Worm (Caenorhabditis elegans) whole organism, young adult: Measurements from ENCODE around the gene clec-215.

Experiments used
- B0035.1 ChIP-seq: sonication (generic microtip); optimal IDR thresholded peaks from 2 replicates; lab custom pipeline; 2016; ENCODE audit warnings: missing genetic modification characterization, mild to moderate bottlenecking, missing compliant biosample characterization, missing genotype, missing genetic modification reagents
- F37B4.10 ChIP-seq: fragments of 200-800 bp; sonication (Bioruptor generic); IDR thresholded peaks from 2 replicates; pipeline ENCODE4 v1.3.6; 2022; ENCODE audit warnings: missing genetic modification characterization, missing compliant biosample characterization
- T26A5.8 ChIP-seq: sonication (generic microtip); optimal IDR thresholded peaks from 2 replicates; lab custom pipeline; 2016; ENCODE audit warnings: missing genetic modification characterization, missing compliant biosample characterization
- dox-1 ChIP-seq: fragments of 200-800 bp; sonication (Bioruptor generic); IDR thresholded peaks from 2 replicates; pipeline ENCODE4 v1.3.6; 2022; ENCODE audit warnings: missing genetic modification reagents, missing genetic modification characterization, missing compliant biosample characterization
- lin-35 ChIP-seq, 3 experiments: fragments of 150-350 bp in 2 of 3; sonication (generic microtip) in 1 of 3; optimal IDR thresholded peaks; 2 replicates each; lab custom pipeline; 2014 to 2018; ENCODE audit warnings: missing biosample characterization in 3 of 3, missing genetic modification characterization in 3 of 3, missing genetic modification reagents in 3 of 3
- pha-4 ChIP-seq: fragments of 150-350 bp; sonication (generic microtip); optimal IDR thresholded peaks from 2 replicates; lab custom pipeline; 2014; ENCODE audit warnings: missing biosample characterization, missing genetic modification reagents, missing genetic modification characterization
- rcor-1 ChIP-seq: fragments of 200-800 bp; sonication (Bioruptor generic); IDR thresholded peaks from 2 replicates; pipeline ENCODE4 v1.3.6; 2022; ENCODE audit warnings: missing genetic modification reagents, missing genetic modification characterization, missing compliant biosample characterization
- sdz-38 ChIP-seq: sonication (generic microtip); optimal IDR thresholded peaks from 2 replicates; lab custom pipeline; 2016; ENCODE audit warnings: missing genotype, missing genetic modification characterization, missing compliant biosample characterization
- unc-130 ChIP-seq: sonication (generic microtip); optimal IDR thresholded peaks from 2 replicates; lab custom pipeline; 2016; ENCODE audit warnings: missing genetic modification reagents, missing genetic modification characterization, missing compliant biosample characterization

- no peak for TF ChIP-seq B0035.1 (tag; lab: Kevin White, UChicago)
- no peak for TF ChIP-seq rcor-1 (GFP tag; lab: Robert Waterston, UW)
- no peak for TF ChIP-seq F37B4.10 (GFP tag; lab: Robert Waterston, UW)
- no peak for TF ChIP-seq sdz-38 (tag; lab: Kevin White, UChicago)
- no peak for TF ChIP-seq lin-35 (GFP tag; optimal IDR thresholded peaks at IDR 0.05; lab: Kevin White, UChicago)
- no peak for TF ChIP-seq T26A5.8 (tag; lab: Kevin White, UChicago)
- no peak for TF ChIP-seq pha-4 (tag; lab: Kevin White, UChicago)
- TF ChIP-seq dox-1: no peak
- no peak for TF ChIP-seq unc-130 (GFP tag; lab: Kevin White, UChicago)
Measured at ce11 chrV:7598269-7598668, 13.9 kb upstream of the clec-215 start, which contains the start of gene C50E3.7.
